Fruit fly (Drosophila melanogaster) whole organism, embryonic: ENCODE results near the gene spel1.

Experiments used
- Awh ChIP-seq: fragments of 200-800 bp; sonication (Bioruptor generic); IDR thresholded peaks from 2 replicates; pipeline ENCODE4, ENCODE4 v1.3.6; 2022; ENCODE audit warnings: missing biosample characterization, missing genetic modification characterization
- Bgb ChIP-seq: fragments of 200-800 bp; sonication (Bioruptor generic); IDR thresholded peaks from 2 replicates; pipeline ENCODE4 v1.3.6; 2022; ENCODE audit warnings: missing biosample characterization, missing genetic modification characterization; ENCODE audit not compliant: partially characterized antibody
- CG1233 ChIP-seq: fragments of 200-800 bp; sonication (Bioruptor generic); optimal IDR thresholded peaks from 4 replicates; lab custom pipeline; 2018; ENCODE audit warnings: missing biosample characterization, mild to moderate bottlenecking, missing genetic modification characterization
- CG12659 ChIP-seq: fragments of 200-800 bp; sonication (Bioruptor generic); optimal IDR thresholded peaks from 3 replicates; lab custom pipeline; 2017; ENCODE audit warnings: mild to moderate bottlenecking, missing biosample characterization, missing genetic modification reagents, missing genetic modification characterization
- CG13123 ChIP-seq: fragments of 200-800 bp; sonication (Bioruptor generic); optimal IDR thresholded peaks from 2 replicates; lab custom pipeline; 2016; ENCODE audit warnings: missing biosample characterization, missing genetic modification characterization
- CG13424 ChIP-seq: fragments of 200-800 bp; sonication (Bioruptor generic); optimal IDR thresholded peaks from 2 replicates; lab custom pipeline; 2019; ENCODE audit warnings: missing biosample characterization, mild to moderate bottlenecking, missing genetic modification characterization, moderate library complexity
- CG14667 ChIP-seq: fragments of 200-800 bp; sonication (Bioruptor generic); IDR thresholded peaks from 2 replicates; pipeline ENCODE4 v1.3.6; 2022; ENCODE audit warnings: missing biosample characterization, missing genetic modification characterization
- CG15011 ChIP-seq: fragments of 200-800 bp; sonication (Bioruptor generic); optimal IDR thresholded peaks from 3 replicates; lab custom pipeline; 2018; ENCODE audit warnings: missing biosample characterization, mild to moderate bottlenecking, missing genetic modification characterization
- CG15269 ChIP-seq: fragments of 200-800 bp; sonication (Bioruptor generic); optimal IDR thresholded peaks from 2 replicates; lab custom pipeline; 2018; ENCODE audit warnings: missing biosample characterization, mild to moderate bottlenecking, missing genetic modification characterization, moderate library complexity
- CG1603 ChIP-seq: fragments of 200-800 bp; sonication (Bioruptor generic); optimal IDR thresholded peaks from 2 replicates; lab custom pipeline; 2019; ENCODE audit warnings: missing biosample characterization, mild to moderate bottlenecking, missing genetic modification characterization, moderate library complexity
- CG18599 ChIP-seq: fragments of 200-800 bp; sonication (Bioruptor generic); optimal IDR thresholded peaks from 3 replicates; lab custom pipeline; 2017; ENCODE audit warnings: missing biosample characterization, missing genetic modification characterization, mild to moderate bottlenecking, moderate library complexity, missing genetic modification reagents
- CG2678 ChIP-seq: fragments of 200-800 bp; sonication (Bioruptor generic); optimal IDR thresholded peaks from 3 replicates; lab custom pipeline; 2019; ENCODE audit warnings: missing biosample characterization, mild to moderate bottlenecking, missing genetic modification characterization, moderate library complexity
- CG2712 ChIP-seq: fragments of 200-800 bp; optimal IDR thresholded peaks from 3 replicates; lab custom pipeline; 2019; ENCODE audit warnings: missing biosample characterization, mild to moderate bottlenecking, missing genetic modification characterization, moderate library complexity
- CG30403 ChIP-seq: fragments of 200-800 bp; sonication (Bioruptor generic); optimal IDR thresholded peaks from 3 replicates; lab custom pipeline; 2016; ENCODE audit warnings: missing biosample characterization, missing genetic modification characterization
- CG30431 ChIP-seq: fragments of 200-800 bp; sonication (Bioruptor generic); optimal IDR thresholded peaks from 2 replicates; lab custom pipeline; 2017; ENCODE audit warnings: missing biosample characterization, missing genetic modification characterization
- CG31224 ChIP-seq: fragments of 200-800 bp; sonication (Bioruptor generic); IDR thresholded peaks from 2 replicates; pipeline ENCODE4 v1.3.6; 2022; ENCODE audit warnings: missing biosample characterization, missing genetic modification characterization
- CG3281 ChIP-seq: fragments of 200-800 bp; sonication (Bioruptor generic); optimal IDR thresholded peaks from 3 replicates; lab custom pipeline; 2017; ENCODE audit warnings: missing biosample characterization, mild to moderate bottlenecking, missing genetic modification characterization
- CG4360 ChIP-seq: fragments of 200-800 bp; sonication (Bioruptor generic); IDR thresholded peaks from 2 replicates; pipeline ENCODE4 v1.3.6; 2022; ENCODE audit warnings: missing biosample characterization, missing genetic modification characterization
- CG7786 ChIP-seq: fragments of 200-800 bp; sonication (Bioruptor generic); optimal IDR thresholded peaks from 2 replicates; lab custom pipeline; 2016; ENCODE audit warnings: missing biosample characterization, missing genetic modification characterization
- CG8290 ChIP-seq, 3 experiments: fragments of 200-800 bp; sonication (Bioruptor generic); optimal IDR thresholded peaks; 2 replicates each; lab custom pipeline; 2016 to 2019; ENCODE audit warnings: missing biosample characterization in 3 of 3, missing genetic modification characterization in 3 of 3, mild to moderate bottlenecking in 2 of 3, moderate library complexity in 1 of 3
- CG8924 ChIP-seq: fragments of 200-800 bp; optimal IDR thresholded peaks from 3 replicates; lab custom pipeline; 2019; ENCODE audit warnings: missing biosample characterization, mild to moderate bottlenecking, missing genetic modification characterization, moderate library complexity
- D19B ChIP-seq: fragments of 200-800 bp; sonication (Bioruptor generic); optimal IDR thresholded peaks from 2 replicates; lab custom pipeline; 2017; ENCODE audit warnings: missing biosample characterization, mild to moderate bottlenecking, missing genetic modification characterization
- Doc2 ChIP-seq: fragments of 200-800 bp; sonication (Bioruptor generic); IDR thresholded peaks from 2 replicates; pipeline ENCODE4 v1.3.6; 2022; ENCODE audit warnings: missing biosample characterization, missing genetic modification characterization
- ERR ChIP-seq: fragments of 200-800 bp; sonication (Bioruptor generic); optimal IDR thresholded peaks from 2 replicates; lab custom pipeline; 2016; ENCODE audit warnings: missing biosample characterization, missing genetic modification characterization
- Mes4 ChIP-seq: fragments of 200-800 bp; sonication (Bioruptor generic); optimal IDR thresholded peaks from 2 replicates; lab custom pipeline; 2016; ENCODE audit warnings: missing biosample characterization, missing genetic modification characterization
- Oli ChIP-seq: fragments of 200-800 bp; sonication (Bioruptor generic); optimal IDR thresholded peaks from 2 replicates; lab custom pipeline; 2018; ENCODE audit warnings: missing biosample characterization, mild to moderate bottlenecking, missing genetic modification characterization, moderate library complexity
- Sox100B ChIP-seq: fragments of 200-800 bp; sonication (Bioruptor generic); optimal IDR thresholded peaks from 3 replicates; lab custom pipeline; 2018; ENCODE audit warnings: missing biosample characterization, mild to moderate bottlenecking, missing genetic modification characterization
- Xbp1 ChIP-seq: fragments of 200-800 bp; sonication (Bioruptor generic); optimal IDR thresholded peaks from 3 replicates; lab custom pipeline; 2016; ENCODE audit warnings: missing biosample characterization, mild to moderate bottlenecking, missing genetic modification characterization
- ase ChIP-seq: fragments of 200-800 bp; sonication (Bioruptor generic); IDR thresholded peaks from 3 replicates; pipeline ENCODE4 v1.3.6; 2022; ENCODE audit warnings: missing biosample characterization, missing genetic modification characterization
- ems ChIP-seq: fragments of 200-800 bp; sonication (Bioruptor generic); optimal IDR thresholded peaks from 3 replicates; lab custom pipeline; 2016; ENCODE audit warnings: missing biosample characterization, missing genetic modification characterization
- eyg ChIP-seq: fragments of 200-800 bp; sonication (Bioruptor generic); optimal IDR thresholded peaks from 3 replicates; lab custom pipeline; 2016; ENCODE audit warnings: missing biosample characterization, missing genetic modification characterization
- fu2 ChIP-seq: fragments of 200-800 bp; sonication (Bioruptor generic); optimal IDR thresholded peaks from 2 replicates; lab custom pipeline; 2016; ENCODE audit warnings: missing biosample characterization, missing genetic modification characterization
- jigr1 ChIP-seq: fragments of 200-800 bp; sonication (Bioruptor generic); IDR thresholded peaks from 3 replicates; pipeline ENCODE4 v1.3.6; 2022; ENCODE audit warnings: missing biosample characterization, missing genetic modification characterization
- lab ChIP-seq: fragments of 200-800 bp; sonication (Bioruptor generic); optimal IDR thresholded peaks from 3 replicates; lab custom pipeline; 2017; ENCODE audit warnings: missing biosample characterization, missing genetic modification characterization, mild to moderate bottlenecking, moderate library complexity, missing genetic modification reagents
- nau ChIP-seq: fragments of 200-800 bp; sonication (Bioruptor generic); optimal IDR thresholded peaks from 3 replicates; lab custom pipeline; 2017; ENCODE audit warnings: missing biosample characterization, mild to moderate bottlenecking, missing genetic modification characterization, missing genetic modification reagents
- row ChIP-seq: fragments of 200-800 bp; sonication (Bioruptor generic); IDR thresholded peaks from 3 replicates; pipeline ENCODE4 v1.3.6; 2022; ENCODE audit warnings: missing biosample characterization, missing genetic modification characterization
- ssp ChIP-seq: fragments of 200-800 bp; sonication (Bioruptor generic); IDR thresholded peaks from 2 replicates; pipeline ENCODE4 v1.3.6; 2022; ENCODE audit warnings: missing biosample characterization, missing genetic modification characterization
- tx ChIP-seq: fragments of 200-800 bp; sonication (Bioruptor generic); optimal IDR thresholded peaks from 2 replicates; lab custom pipeline; 2016; ENCODE audit warnings: missing biosample characterization, missing genetic modification characterization
- vvl ChIP-seq: fragments of 200-800 bp; sonication (Bioruptor generic); IDR thresholded peaks from 2 replicates; pipeline ENCODE4 v1.3.6; 2022; ENCODE audit warnings: missing biosample characterization, missing genetic modification characterization
- zfh1 ChIP-seq: fragments of 200-800 bp; sonication (Bioruptor generic); IDR thresholded peaks from 3 replicates; pipeline ENCODE4 v1.3.6; 2022; ENCODE audit warnings: missing biosample characterization, missing genetic modification characterization

Gene spel1

DNA sequence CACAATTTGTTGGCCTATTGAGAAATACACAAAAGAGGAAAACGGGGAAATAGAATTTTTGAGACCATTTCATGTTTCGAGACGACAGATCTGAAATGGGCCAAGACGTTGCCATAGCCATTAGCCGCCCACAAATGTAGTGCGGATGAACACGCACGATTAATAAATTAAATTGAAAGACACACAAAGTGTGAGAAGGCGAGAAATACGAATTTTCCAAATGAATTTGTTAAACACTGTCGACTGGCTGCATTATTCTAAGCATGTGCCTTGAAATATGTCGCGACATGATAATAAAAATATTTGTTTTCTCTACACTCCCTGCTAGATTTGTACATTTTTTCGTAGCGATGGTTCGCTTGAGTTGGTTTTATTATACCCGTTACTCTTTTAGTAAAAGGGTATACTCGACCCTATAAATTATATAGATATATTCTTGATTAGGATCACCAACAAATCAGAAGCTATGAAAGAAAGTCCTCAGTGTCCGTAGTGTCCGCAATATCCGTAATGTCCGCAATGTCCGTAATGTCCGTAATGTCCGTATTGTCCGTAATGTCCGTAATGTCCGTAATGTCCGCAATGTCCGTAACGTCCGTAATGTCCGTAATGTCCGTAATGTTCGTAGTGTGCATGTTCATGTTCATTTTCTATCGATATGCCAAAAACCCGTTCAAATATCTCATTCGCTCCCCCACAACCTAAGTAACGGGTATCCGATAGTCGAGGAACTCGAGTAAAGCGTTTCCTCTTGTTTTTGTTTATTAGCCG lies 14.8 kb downstream of the spel1 start (continued):
- TF ChIP-seq CG12659 (GFP tag; lab: Kevin White, UChicago) (peak; percentile 31), Oli (tag; lab: Kevin White, UChicago) (peak; percentile 44), CG15269 (peak; percentile 20), Awh (GFP tag; lab: Robert Waterston, UW) (0 out of 2 replicates have a peak, but pooled peaks have one; percentile 30), CG7786 (GFP tag; lab: Kevin White, UChicago) (peak; percentile 9), ase (GFP tag; lab: Robert Waterston, UW) (0 out of 3 replicates have a peak, but pooled peaks have one; percentile 43), D19B (GFP tag; lab: Kevin White, UChicago) (peak; percentile 83), Doc2 (GFP tag; lab: Robert Waterston, UW) (no peak), CG2678 (peak; percentile 72), CG1603 (tag; lab: Kevin White, UChicago) (peak; percentile 30), Sox100B (GFP tag; lab: Kevin White, UChicago) (peak; percentile 60), CG13123 (GFP tag; lab: Kevin White, UChicago) (no peak), Bgb (peak; percentile 40; the same call in 1 of the 2 replicates), CG2712 (tag; lab: Kevin White, UChicago) (peak; percentile 55), Mes4 (GFP tag; lab: Kevin White, UChicago) (peak; percentile 19), ERR (GFP tag; lab: Kevin White, UChicago) (no peak), tx (no peak), ems (GFP tag; lab: Kevin White, UChicago) (peak; percentile 18), jigr1 (GFP tag; lab: Robert Waterston, UW) (0 out of 3 replicates have a peak, but pooled peaks have one; percentile 21), CG4360 (GFP tag; lab: Robert Waterston, UW) (0 out of 2 replicates have a peak, but pooled peaks have one; percentile 11), fu2 (GFP tag; lab: Kevin White, UChicago) (no peak), eyg (GFP tag; lab: Kevin White, UChicago) (peak; percentile 8), CG3281 (peak; percentile 40), CG15011 (peak; percentile 40), CG30403 (GFP tag; lab: Kevin White, UChicago) (peak; percentile 64), vvl (GFP tag; lab: Robert Waterston, UW) (0 out of 2 replicates have a peak, but pooled peaks have one; percentile 9), CG18599 (GFP tag; lab: Kevin White, UChicago) (peak; percentile 1), lab (GFP tag; lab: Kevin White, UChicago) (peak; percentile 6), CG14667 (GFP tag; lab: Robert Waterston, UW) (no peak), zfh1 (GFP tag; lab: Robert Waterston, UW) (peak; percentile 50; the same call in 1 of the 3 replicates), Xbp1 (GFP tag; lab: Kevin White, UChicago) (peak; percentile 38), CG8924 (tag; lab: Kevin White, UChicago) (peak; percentile 50), CG13424 (tag; lab: Kevin White, UChicago) (peak; percentile 32), CG31224 (GFP tag; lab: Robert Waterston, UW) (0 out of 2 replicates have a peak, but pooled peaks have one; percentile 29), row (GFP tag; lab: Robert Waterston, UW) (peak; percentile 61), CG30431 (GFP tag; lab: Kevin White, UChicago) (peak; percentile 50), ssp (GFP tag; lab: Robert Waterston, UW) (peak; percentile 25; the same call in 1 of the 2 replicates), CG1233 (peak; percentile 23), CG8290 (GFP tag; optimal IDR thresholded peaks at IDR 0.05; lab: Kevin White, UChicago) (peak; percentile 18), CG8290 (tag; optimal IDR thresholded peaks at IDR 0.05; lab: Kevin White, UChicago) (no peak), nau (GFP tag; lab: Kevin White, UChicago) (peak; percentile 80)
